Worm (Caenorhabditis elegans): Measurements from ENCODE around the gene cnnm-3.

The cnnm-3 gene

DNA sequence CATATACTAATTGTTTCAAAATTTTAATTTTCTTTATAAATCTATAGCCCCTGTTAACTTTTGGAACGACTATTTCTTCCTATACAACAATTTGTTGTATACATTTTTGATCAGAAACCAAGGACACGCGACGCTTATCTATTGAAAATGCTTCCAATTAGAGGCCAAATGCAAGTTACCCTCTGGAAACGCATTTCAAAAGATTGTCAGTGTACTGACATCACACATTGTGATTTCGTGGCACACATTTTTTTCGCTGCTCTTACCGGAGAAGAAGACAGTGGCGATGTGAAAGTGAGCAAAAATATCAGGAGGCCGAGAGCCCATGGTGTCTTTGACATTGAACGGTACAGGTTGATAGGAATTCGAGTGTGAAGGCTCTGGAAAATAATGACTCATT is at the start of gene cnnm-3:
cnnm-3 (minus strand) TSS at position 382 of the 400 bp plus-strand sequence.
- no peak for TF ChIP-seq hlh-15 (tag; optimal IDR thresholded peaks at IDR 0.05)
- TF ChIP-seq syd-9 (tag; optimal IDR thresholded peaks at IDR 0.05): no peak
- no peak for TF ChIP-seq K02D7.2 (tag; optimal IDR thresholded peaks at IDR 0.05)
- TF ChIP-seq unc-3 (GFP tag; conservative IDR thresholded peaks at IDR 0.05): no peak
- no peak for TF ChIP-seq unc-3 (tag; optimal IDR thresholded peaks at IDR 0.05)
- TF ChIP-seq gmeb-2 (tag; optimal IDR thresholded peaks at IDR 0.05): no peak
- no peak for TF ChIP-seq mec-3 (tag; optimal IDR thresholded peaks at IDR 0.05; ENCODE audit: borderline replicate concordance)
- no peak for TF ChIP-seq fkh-6 (tag; optimal IDR thresholded peaks at IDR 0.05)
- TF ChIP-seq ceh-24 (tag; optimal IDR thresholded peaks at IDR 0.05): no peak
- TF ChIP-seq elt-2 (tag; optimal IDR thresholded peaks at IDR 0.05): no peak

DNA sequence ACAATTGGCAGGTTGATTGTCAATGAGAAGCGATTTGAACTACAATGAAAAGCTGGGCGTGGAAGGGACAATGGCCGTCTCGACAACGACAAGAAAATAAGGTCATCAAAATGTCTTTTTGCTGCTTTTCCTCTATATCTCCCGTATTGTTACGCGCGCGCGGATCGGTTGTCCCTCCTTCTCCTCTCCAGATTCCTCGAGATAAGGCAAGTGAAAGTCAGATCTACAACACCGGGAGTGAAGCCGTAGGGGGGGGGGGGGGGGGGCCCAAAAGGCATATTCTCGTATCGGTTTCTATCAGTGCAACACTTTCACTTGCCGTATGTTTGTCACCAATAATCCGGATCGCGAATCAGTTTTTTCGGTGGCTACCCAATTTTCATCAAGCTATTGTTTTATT is 48.7 kb upstream of the cnnm-3 start, which contains the start of gene wrt-2:
wrt-2 (minus strand) TSS at position 46 of the 400 bp plus-strand sequence.
- TF ChIP-seq elt-2 (tag; optimal IDR thresholded peaks at IDR 0.05) (no peak), odd-2 (tag; optimal IDR thresholded peaks at IDR 0.05) (no peak), K09A11.1 (tag; optimal IDR thresholded peaks at IDR 0.05; ENCODE audit: insufficient read depth) (no peak), C08G9.2 (tag; optimal IDR thresholded peaks at IDR 0.05) (no peak), ceh-30 (tag; optimal IDR thresholded peaks at IDR 0.05) (no peak), ama-1 (optimal IDR thresholded peaks at IDR 0.05) (no peak), tbx-2 (tag; optimal IDR thresholded peaks at IDR 0.05) (no peak), ceh-22 (tag; optimal IDR thresholded peaks at IDR 0.05) (no peak), dmd-4 (tag; optimal IDR thresholded peaks at IDR 0.05; ENCODE audit: borderline replicate concordance) (no peak)

ce11 chrX:3092460-3092859 is 46.8 kb upstream of the cnnm-3 start:
- TF ChIP-seq nhr-11 (tag; optimal IDR thresholded peaks at IDR 0.05) (no peak), sox-2 (GFP tag; IDR thresholded peaks at IDR 0.05) (no peak), mec-3 (tag; optimal IDR thresholded peaks at IDR 0.05; ENCODE audit: borderline replicate concordance) (no peak), npax-4 (tag; optimal IDR thresholded peaks at IDR 0.05) (no peak), nhr-232 (tag; optimal IDR thresholded peaks at IDR 0.05) (no peak), K02D7.2 (tag; optimal IDR thresholded peaks at IDR 0.05) (no peak), C08G9.2 (tag; optimal IDR thresholded peaks at IDR 0.05) (no peak), fax-1 (tag; optimal IDR thresholded peaks at IDR 0.05) (no peak)

- no peak for TF ChIP-seq elt-2 (tag; optimal IDR thresholded peaks at IDR 0.05)
- no peak for TF ChIP-seq dmd-4 (tag; optimal IDR thresholded peaks at IDR 0.05; ENCODE audit: borderline replicate concordance)
- TF ChIP-seq ceh-9 (tag; optimal IDR thresholded peaks at IDR 0.05): no peak
- no peak for TF ChIP-seq ets-4 (tag; optimal IDR thresholded peaks at IDR 0.05)
- no peak for TF ChIP-seq zip-5 (tag; optimal IDR thresholded peaks at IDR 0.05)
- TF ChIP-seq pax-1 (tag; optimal IDR thresholded peaks at IDR 0.05): no peak
- TF ChIP-seq nfya-1 (tag; optimal IDR thresholded peaks at IDR 0.05): no peak
- no peak for TF ChIP-seq hlh-30 (tag; optimal IDR thresholded peaks at IDR 0.05; ENCODE audit: insufficient read depth)
- TF ChIP-seq syd-9 (tag; optimal IDR thresholded peaks at IDR 0.05): no peak
Observed at ce11 chrX:3091119-3091746, 45.6 kb upstream of the cnnm-3 start.

DNA sequence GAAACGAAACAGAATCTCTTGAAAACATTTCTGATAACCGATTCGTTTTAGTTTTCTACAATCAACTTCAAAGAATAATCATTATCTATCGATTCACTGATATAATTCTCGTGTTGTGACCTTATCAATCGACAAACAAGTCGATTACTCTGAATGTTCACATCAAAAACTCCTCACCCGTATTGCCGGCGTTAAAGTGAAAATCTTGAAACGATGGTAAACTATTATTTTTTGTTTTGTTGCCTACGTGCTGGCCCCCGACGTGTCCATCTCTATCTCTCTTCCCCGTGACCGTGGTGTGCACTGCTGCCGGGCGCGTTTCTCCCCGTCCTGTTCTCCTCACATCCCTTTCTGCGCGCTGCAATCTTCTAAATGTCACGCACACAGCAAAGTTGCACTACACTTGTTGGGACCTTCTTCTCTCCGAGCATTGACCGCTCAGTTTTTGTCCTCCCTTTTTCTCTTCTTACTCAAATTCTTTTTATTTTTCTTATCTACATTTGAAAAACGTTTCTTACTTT is 44.3 kb upstream of the cnnm-3 start:
- TF ChIP-seq Y22D7AL.16 (tag; optimal IDR thresholded peaks at IDR 0.05): no peak
- no peak for TF ChIP-seq ceh-48 (tag; optimal IDR thresholded peaks at IDR 0.05)
- TF ChIP-seq sox-2 (GFP tag; IDR thresholded peaks at IDR 0.05): no peak
- TF ChIP-seq pqm-1 (tag; optimal IDR thresholded peaks at IDR 0.05): no peak
- peak; percentile 43 for TF ChIP-seq ceh-31 (tag; optimal IDR thresholded peaks at IDR 0.05)
- TF ChIP-seq unc-3 (GFP tag; conservative IDR thresholded peaks at IDR 0.05): no peak
- TF ChIP-seq unc-3 (tag; optimal IDR thresholded peaks at IDR 0.05): no peak
- TF ChIP-seq dmd-4 (tag; optimal IDR thresholded peaks at IDR 0.05; ENCODE audit: borderline replicate concordance): no peak
- TF ChIP-seq mec-3 (tag; optimal IDR thresholded peaks at IDR 0.05; ENCODE audit: borderline replicate concordance): no peak
- TF ChIP-seq ceh-2 (tag; optimal IDR thresholded peaks at IDR 0.05): no peak
- TF ChIP-seq elt-4 (tag; optimal IDR thresholded peaks at IDR 0.05): no peak
- no peak for TF ChIP-seq syd-9 (tag; optimal IDR thresholded peaks at IDR 0.05)
- no peak for TF ChIP-seq ceh-14 (tag; optimal IDR thresholded peaks at IDR 0.05)
- peak; percentile 50 for TF ChIP-seq unc-42 (tag; optimal IDR thresholded peaks at IDR 0.05)
- TF ChIP-seq pag-3 (tag; optimal IDR thresholded peaks at IDR 0.05; ENCODE audit: borderline replicate concordance): no peak
- no peak for TF ChIP-seq ama-1 (optimal IDR thresholded peaks at IDR 0.05)
- TF ChIP-seq C08G9.2 (tag; optimal IDR thresholded peaks at IDR 0.05): peak; percentile 17
- peak; percentile 44 for TF ChIP-seq hlh-30 (tag; optimal IDR thresholded peaks at IDR 0.05; ENCODE audit: insufficient read depth)
- no peak for TF ChIP-seq unc-86 (tag; optimal IDR thresholded peaks at IDR 0.05)
- TF ChIP-seq ceh-45 (GFP tag; IDR thresholded peaks at IDR 0.05): no peak
- TF ChIP-seq ceh-24 (tag; optimal IDR thresholded peaks at IDR 0.05): no peak
- no peak for TF ChIP-seq rnt-1 (tag; optimal IDR thresholded peaks at IDR 0.05)
- TF ChIP-seq ztf-16 (tag; optimal IDR thresholded peaks at IDR 0.05): no peak
- TF ChIP-seq fax-1 (tag; optimal IDR thresholded peaks at IDR 0.05): no peak
- TF ChIP-seq elt-2 (tag; optimal IDR thresholded peaks at IDR 0.05): peak; percentile 69

Data from whole organism, late embryonic.